Worm (Caenorhabditis elegans): Measurements from ENCODE around the gene nhr-282.
"Not testable (repeated sequence)": the region's sequence is repeated elsewhere in the genome, so short reads cannot be mapped to it uniquely, and the experiment has no call there.

nhr-282 gene

ce11 chrV:15811982-15812381 is at the start of gene nhr-282:
nhr-282 (plus strand) TSS chrV:15812282.
- TF ChIP-seq pqm-1 (tag; optimal IDR thresholded peaks at IDR 0.05); sox-4 (tag; optimal IDR thresholded peaks at IDR 0.05); hlh-30 (tag; optimal IDR thresholded peaks at IDR 0.05; ENCODE audit: insufficient read depth): not testable (repeated sequence)

DNA sequence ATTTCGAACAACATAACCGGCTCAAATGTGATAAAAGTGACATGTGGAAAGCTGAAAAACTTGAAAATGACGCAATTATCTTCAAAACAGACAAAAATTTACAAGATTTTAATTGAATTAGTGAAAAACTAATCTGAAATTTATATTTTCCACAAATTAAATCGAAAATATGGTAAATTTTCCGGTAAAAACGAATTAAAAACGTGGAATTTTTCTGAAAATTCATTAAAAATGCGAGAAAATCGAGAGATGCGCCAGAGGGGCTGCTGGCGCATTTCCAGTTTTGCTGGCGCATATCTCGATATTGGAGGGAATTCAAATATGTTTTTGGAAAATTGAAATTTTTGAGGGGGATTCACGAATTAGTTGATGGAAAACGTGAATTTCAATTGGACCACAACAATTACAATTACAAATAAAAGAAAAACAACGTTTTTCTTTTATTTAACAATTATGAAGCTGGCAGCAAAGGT is 45.9 kb upstream of the nhr-282 start, which contains the start of the genes haf-3 and F57A10.2:
TSS of gene haf-3 (minus strand) at position 51 of the 473 bp plus-strand sequence.
TSS of gene F57A10.2 (plus strand) at position 454 of the 473 bp plus-strand sequence.
- peak; percentile 32 for TF ChIP-seq ceh-18 (tag; optimal IDR thresholded peaks at IDR 0.05)
- peak; percentile 77 for TF ChIP-seq nfya-1 (tag; optimal IDR thresholded peaks at IDR 0.05)
- no peak for TF ChIP-seq pqm-1 (tag; optimal IDR thresholded peaks at IDR 0.05)
- peak; percentile 39 for TF ChIP-seq unc-55 (GFP tag; optimal IDR thresholded peaks at IDR 0.05)
- TF ChIP-seq ceh-24 (tag; optimal IDR thresholded peaks at IDR 0.05), result no peak
- peak; percentile 2 for TF ChIP-seq ttx-3 (tag; optimal IDR thresholded peaks at IDR 0.05)
- TF ChIP-seq hlh-30 (tag; optimal IDR thresholded peaks at IDR 0.05; ENCODE audit: insufficient read depth), result peak; percentile 7
- TF ChIP-seq fkh-6 (tag; optimal IDR thresholded peaks at IDR 0.05), result no peak
- peak; percentile 52 for TF ChIP-seq dve-1 (tag; optimal IDR thresholded peaks at IDR 0.05)
- peak; percentile 8 for TF ChIP-seq gmeb-2 (tag; optimal IDR thresholded peaks at IDR 0.05)
- TF ChIP-seq hlh-15 (tag; optimal IDR thresholded peaks at IDR 0.05), result no peak
- TF ChIP-seq ceh-34 (tag; optimal IDR thresholded peaks at IDR 0.05), result peak; percentile 4
- TF ChIP-seq ceh-2 (tag; optimal IDR thresholded peaks at IDR 0.05), result no peak
- TF ChIP-seq F13H6.1 (tag; optimal IDR thresholded peaks at IDR 0.05), result no peak
- TF ChIP-seq unc-86 (tag; optimal IDR thresholded peaks at IDR 0.05), result peak; percentile 46
- TF ChIP-seq pat-9 (tag; optimal IDR thresholded peaks at IDR 0.05), result peak; percentile 14
- no peak for TF ChIP-seq pha-4 (tag; optimal IDR thresholded peaks at IDR 0.05)
- TF ChIP-seq ztf-16 (tag; optimal IDR thresholded peaks at IDR 0.05), result peak; percentile 10
- TF ChIP-seq ets-4 (tag; optimal IDR thresholded peaks at IDR 0.05), result peak; percentile 1
- peak; percentile 76 for TF ChIP-seq unc-42 (tag; optimal IDR thresholded peaks at IDR 0.05)
- TF ChIP-seq ceh-30 (tag; optimal IDR thresholded peaks at IDR 0.05), result peak; percentile 84
- no peak for TF ChIP-seq unc-3 (GFP tag; conservative IDR thresholded peaks at IDR 0.05)
- TF ChIP-seq unc-3 (tag; optimal IDR thresholded peaks at IDR 0.05), result peak; percentile 13
- TF ChIP-seq nhr-232 (tag; optimal IDR thresholded peaks at IDR 0.05), result no peak
- peak; percentile 10 for TF ChIP-seq lin-11 (tag; optimal IDR thresholded peaks at IDR 0.05)
- TF ChIP-seq elt-2 (tag; optimal IDR thresholded peaks at IDR 0.05), result peak; percentile 54

DNA sequence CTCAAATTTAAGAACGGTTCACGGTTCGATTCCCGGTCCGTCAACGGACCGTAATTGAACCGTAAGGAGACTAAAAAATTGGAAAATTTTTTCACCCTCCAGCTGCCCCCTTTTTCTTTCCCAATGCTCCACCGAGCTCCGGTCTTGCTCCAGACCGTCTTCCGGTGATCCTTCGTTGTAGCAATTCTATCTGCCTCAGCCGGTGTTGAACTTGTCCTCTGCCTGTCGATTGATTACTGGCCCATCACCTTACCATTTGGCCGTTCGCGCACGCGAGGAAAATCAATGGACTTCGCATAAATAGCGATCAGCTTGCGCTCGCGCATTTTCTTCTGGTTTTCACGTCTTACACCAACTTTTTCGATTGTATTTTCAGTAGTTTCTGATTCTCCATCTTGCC is 44.7 kb upstream of the nhr-282 start:
- 0 out of 2 replicates have a peak, but pooled peaks have one; percentile 37 for TF ChIP-seq ceh-45 (GFP tag; IDR thresholded peaks at IDR 0.05)

DNA sequence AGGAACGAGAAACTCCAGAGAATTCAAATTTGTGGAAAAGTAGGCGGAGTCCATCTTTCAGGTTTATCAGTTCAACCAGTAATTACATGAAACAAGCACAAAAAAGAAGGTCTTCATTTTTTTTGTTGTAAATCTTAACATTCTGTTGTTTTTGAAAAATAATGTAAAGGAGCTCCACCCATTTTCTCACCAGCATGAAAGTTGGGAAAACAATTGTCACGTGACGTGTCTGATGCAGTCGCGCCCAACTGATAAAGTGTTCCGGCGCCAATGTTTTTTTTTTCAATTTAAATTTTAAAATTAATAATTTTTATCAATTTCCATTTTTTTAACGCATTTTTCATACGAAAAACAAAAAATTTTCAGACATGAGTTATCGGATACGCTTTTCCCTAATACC is 43.0 kb upstream of the nhr-282 start, which contains the start of gene F57A10.4:
TSS of gene F57A10.4 (plus strand) at position 367 of the 400 bp plus-strand sequence.
- TF ChIP-seq hlh-8 (tag; optimal IDR thresholded peaks at IDR 0.05) (no peak), dmd-4 (tag; optimal IDR thresholded peaks at IDR 0.05; ENCODE audit: borderline replicate concordance) (no peak), sox-2 (GFP tag; IDR thresholded peaks at IDR 0.05) (no peak), nhr-11 (tag; optimal IDR thresholded peaks at IDR 0.05) (no peak), zip-5 (tag; optimal IDR thresholded peaks at IDR 0.05) (no peak)

- no peak for TF ChIP-seq dve-1 (tag; optimal IDR thresholded peaks at IDR 0.05)
- TF ChIP-seq odd-2 (tag; optimal IDR thresholded peaks at IDR 0.05), result no peak
- no peak for TF ChIP-seq Y22D7AL.16 (tag; optimal IDR thresholded peaks at IDR 0.05)
Observed at ce11 chrV:15773141-15773540, 38.9 kb upstream of the nhr-282 start, which contains the start of gene nhr-60. nhr-60 (minus strand) TSS chrV:15773241.
